Fruit fly (Drosophila melanogaster): ENCODE results near the gene CG9356.

CG9356 gene

dm6 chr3R:9370413-9370812 lies 33.7 kb downstream of the CG9356 start (continued):
- TF ChIP-seq CG13123 (GFP tag; optimal IDR thresholded peaks at IDR 0.05) (no peak), nerfin-2 (GFP tag; IDR thresholded peaks at IDR 0.05; ENCODE audit: partially characterized antibody) (no peak), Dad (GFP tag; optimal IDR thresholded peaks at IDR 0.05) (no peak), HHEX (GFP tag; optimal IDR thresholded peaks at IDR 0.05) (peak; percentile 57), Dbx (GFP tag; IDR thresholded peaks at IDR 0.05) (peak; percentile 71; the same call in 2 of the 3 replicates), CG11085 (GFP tag; IDR thresholded peaks at IDR 0.05) (no peak), fru (optimal IDR thresholded peaks at IDR 0.05) (no peak), exex (tag; optimal IDR thresholded peaks at IDR 0.05) (no peak), Ada2b (GFP tag; IDR thresholded peaks at IDR 0.05) (peak; percentile 69), cwo (GFP tag; optimal IDR thresholded peaks at IDR 0.05) (peak; percentile 52), croc (GFP tag; conservative IDR thresholded peaks at IDR 0.05) (no peak), CG9876 (GFP tag; optimal IDR thresholded peaks at IDR 0.05) (no peak), Asciz (GFP tag; optimal IDR thresholded peaks at IDR 0.05) (peak; percentile 30), gfzf (GFP tag; optimal IDR thresholded peaks at IDR 0.05) (no peak), ind (GFP tag; optimal IDR thresholded peaks at IDR 0.05) (peak; percentile 49), slp2 (GFP tag; optimal IDR thresholded peaks at IDR 0.05) (peak; percentile 12), CG11247 (GFP tag; IDR thresholded peaks at IDR 0.05) (0 out of 2 replicates have a peak, but pooled peaks have one; percentile 27), CG3281 (GFP tag; optimal IDR thresholded peaks at IDR 0.05) (peak; percentile 71), cas (GFP tag; IDR thresholded peaks at IDR 0.05) (no peak), CG11696 (GFP tag; IDR thresholded peaks at IDR 0.05) (peak; percentile 29; the same call in 1 of the 2 replicates), btn (GFP tag; optimal IDR thresholded peaks at IDR 0.05) (no peak), sr (GFP tag; IDR thresholded peaks at IDR 0.05) (no peak), zf30C (GFP tag; optimal IDR thresholded peaks at IDR 0.05) (no peak), salm (tag; optimal IDR thresholded peaks at IDR 0.05) (peak; percentile 30), Rx (GFP tag; IDR thresholded peaks at IDR 0.05) (no peak), nom (GFP tag; optimal IDR thresholded peaks at IDR 0.05) (no peak), CG15479 (GFP tag; optimal IDR thresholded peaks at IDR 0.05) (no peak), CG6765 (GFP tag; optimal IDR thresholded peaks at IDR 0.05) (peak; percentile 25), sc (optimal IDR thresholded peaks at IDR 0.05) (no peak), sc (GFP tag; optimal IDR thresholded peaks at IDR 0.05) (no peak), lilli (GFP tag; optimal IDR thresholded peaks at IDR 0.05) (peak; percentile 67), Hsf (GFP tag; optimal IDR thresholded peaks at IDR 0.05) (peak; percentile 34), gcm2 (GFP tag; optimal IDR thresholded peaks at IDR 0.05) (peak; percentile 31), wek (GFP tag; optimal IDR thresholded peaks at IDR 0.05) (no peak), CG13424 (tag; optimal IDR thresholded peaks at IDR 0.05) (peak; percentile 70), mirr (GFP tag; optimal IDR thresholded peaks at IDR 0.05) (no peak), CG30431 (GFP tag; optimal IDR thresholded peaks at IDR 0.05) (no peak), Sry-β (GFP tag; optimal IDR thresholded peaks at IDR 0.05) (no peak), CG4730 (GFP tag; IDR thresholded peaks at IDR 0.05) (no peak), tll (GFP tag; optimal IDR thresholded peaks at IDR 0.05) (no peak), CG8944 (GFP tag; optimal IDR thresholded peaks at IDR 0.05) (no peak), CG12391 (tag; optimal IDR thresholded peaks at IDR 0.05) (peak; percentile 58), trem (tag; optimal IDR thresholded peaks at IDR 0.05) (no peak), Hr78 (GFP tag; optimal IDR thresholded peaks at IDR 0.05) (no peak), Nf-YC (tag; optimal IDR thresholded peaks at IDR 0.05) (peak; percentile 57), CG3847 (GFP tag; IDR thresholded peaks at IDR 0.05) (no peak; the same call in 1 of the 2 replicates), hkb (optimal IDR thresholded peaks at IDR 0.05) (no peak), hkb (GFP tag; IDR thresholded peaks at IDR 0.05) (peak; percentile 74), nau (GFP tag; optimal IDR thresholded peaks at IDR 0.05) (no peak), Vsx1 (GFP tag; optimal IDR thresholded peaks at IDR 0.05) (no peak), prd (optimal IDR thresholded peaks at IDR 0.05) (no peak), prd (GFP tag; IDR thresholded peaks at IDR 0.05) (peak; percentile 64; the same call in 2 of the 3 replicates)

All from whole organism, embryonic.